Worm (Caenorhabditis elegans): ENCODE measurements around the gene nmt-1.

ce11 chrIII:6139932-6140612, 23.9 kb upstream of the nmt-1 start:
- TF ChIP-seq him-1 (tag; optimal IDR thresholded peaks at IDR 0.05) (peak; percentile 65), dao-5 (tag; optimal IDR thresholded peaks at IDR 0.05) (no peak), W03F9.2 (tag; optimal IDR thresholded peaks at IDR 0.05) (peak; percentile 12)

Measured in whole organism, L4/young adult.